Fruit fly (Drosophila melanogaster): ENCODE data around the gene CG6184.

The CG6184 gene

DNA sequence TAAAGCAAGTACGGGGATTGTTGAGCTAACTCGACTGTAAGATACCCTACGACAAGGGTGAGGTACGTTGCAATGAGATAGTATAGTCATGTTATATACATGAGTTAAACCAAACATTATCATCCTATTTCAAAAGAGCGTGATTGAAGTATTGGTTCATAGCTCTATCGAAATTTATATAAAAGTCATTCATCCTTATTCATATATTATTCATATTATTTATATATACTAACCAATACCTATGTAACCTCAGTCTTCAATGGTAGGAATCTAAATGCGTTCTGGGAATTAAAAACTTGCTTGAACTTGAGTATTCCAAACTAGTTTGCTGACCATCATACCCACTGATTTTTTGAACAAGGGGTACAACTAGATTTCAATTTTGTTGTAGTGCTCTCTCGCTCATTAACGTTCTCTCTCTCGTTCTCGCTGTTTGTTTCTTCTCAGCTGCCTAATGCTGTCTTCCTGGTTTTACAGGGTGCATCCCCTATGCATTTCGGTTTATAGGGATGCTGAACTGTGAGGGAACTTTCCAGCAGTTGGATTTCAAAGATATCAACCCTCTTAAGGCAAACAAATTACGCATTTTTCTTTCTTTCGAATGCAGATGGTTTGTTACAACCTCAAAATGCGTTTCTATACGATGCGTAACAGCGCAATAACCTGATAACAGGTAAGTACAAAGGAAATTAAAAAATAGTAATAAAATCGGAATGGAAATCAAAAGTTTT is 29.7 kb downstream of the CG6184 start (continued):
- TF ChIP-seq E2f2 (GFP tag; IDR thresholded peaks at IDR 0.05) (peak; percentile 9; the same call in 1 of the 2 replicates), Myb (GFP tag; optimal IDR thresholded peaks at IDR 0.05) (no peak), CG32772 (GFP tag; IDR thresholded peaks at IDR 0.05) (no peak), NK7.1 (GFP tag; optimal IDR thresholded peaks at IDR 0.05) (no peak), schlank (tag; optimal IDR thresholded peaks at IDR 0.05) (no peak), CG15696 (tag; optimal IDR thresholded peaks at IDR 0.05) (peak; percentile 31), CG4360 (GFP tag; IDR thresholded peaks at IDR 0.05) (no peak), CG1832 (GFP tag; optimal IDR thresholded peaks at IDR 0.05) (peak; percentile 29), Mes4 (GFP tag; optimal IDR thresholded peaks at IDR 0.05) (no peak), CG12299 (tag; optimal IDR thresholded peaks at IDR 0.05) (no peak), sim (GFP tag; IDR thresholded peaks at IDR 0.05) (no peak), HHEX (GFP tag; optimal IDR thresholded peaks at IDR 0.05) (peak; percentile 77), Side (GFP tag; optimal IDR thresholded peaks at IDR 0.05) (no peak), CG2199 (GFP tag; IDR thresholded peaks at IDR 0.05) (peak; percentile 75; the same call in 1 of the 3 replicates), grn (GFP tag; optimal IDR thresholded peaks at IDR 0.05) (no peak), CG31441 (GFP tag; IDR thresholded peaks at IDR 0.05) (peak; percentile 63), sug (tag; optimal IDR thresholded peaks at IDR 0.05) (no peak), CG13775 (GFP tag; optimal IDR thresholded peaks at IDR 0.05) (peak; percentile 29), nerfin-2 (GFP tag; IDR thresholded peaks at IDR 0.05; ENCODE audit: partially characterized antibody) (no peak), Lpt (GFP tag; optimal IDR thresholded peaks at IDR 0.05) (no peak), gro (GFP tag; optimal IDR thresholded peaks at IDR 0.05) (no peak), CG3726 (GFP tag; IDR thresholded peaks at IDR 0.05) (no peak), dmrt99B (tag; optimal IDR thresholded peaks at IDR 0.05) (peak; percentile 72), Dll (GFP tag; IDR thresholded peaks at IDR 0.05; ENCODE audit: partially characterized antibody) (no peak), CG7357 (GFP tag; IDR thresholded peaks at IDR 0.05) (no peak), Dek (tag; optimal IDR thresholded peaks at IDR 0.05) (no peak), bigmax (GFP tag; optimal IDR thresholded peaks at IDR 0.05) (no peak), CG12071 (GFP tag; optimal IDR thresholded peaks at IDR 0.05) (peak; percentile 34), maf-S (GFP tag; optimal IDR thresholded peaks at IDR 0.05) (no peak), CG17361 (GFP tag; IDR thresholded peaks at IDR 0.05) (peak; percentile 87), B-H1 (GFP tag; IDR thresholded peaks at IDR 0.05) (no peak), CG42726 (GFP tag; IDR thresholded peaks at IDR 0.05; ENCODE audit: partially characterized antibody) (no peak), inv (GFP tag; IDR thresholded peaks at IDR 0.05; ENCODE audit: partially characterized antibody) (no peak), CG15073 (GFP tag; optimal IDR thresholded peaks at IDR 0.05) (no peak), fu2 (GFP tag; optimal IDR thresholded peaks at IDR 0.05) (no peak), Ets97D (GFP tag; optimal IDR thresholded peaks at IDR 0.05) (no peak), hkb (optimal IDR thresholded peaks at IDR 0.05) (no peak), hkb (GFP tag; IDR thresholded peaks at IDR 0.05) (peak; percentile 42; the same call in 1 of the 2 replicates), NFAT (GFP tag; IDR thresholded peaks at IDR 0.05) (no peak), Sry-β (GFP tag; optimal IDR thresholded peaks at IDR 0.05) (no peak), hbn (GFP tag; IDR thresholded peaks at IDR 0.05; ENCODE audit: partially characterized antibody) (no peak), ham (GFP tag; IDR thresholded peaks at IDR 0.05) (no peak), Ravus (GFP tag; IDR thresholded peaks at IDR 0.05) (no peak), CG18011 (GFP tag; optimal IDR thresholded peaks at IDR 0.05) (no peak), Doc3 (GFP tag; IDR thresholded peaks at IDR 0.05; ENCODE audit: partially characterized antibody) (no peak), CG9817 (tag; optimal IDR thresholded peaks at IDR 0.05) (no peak), CG6813 (GFP tag; optimal IDR thresholded peaks at IDR 0.05) (no peak), fd64A (GFP tag; optimal IDR thresholded peaks at IDR 0.05) (no peak), D19B (GFP tag; optimal IDR thresholded peaks at IDR 0.05) (peak; percentile 92), lov (optimal IDR thresholded peaks at IDR 0.05) (no peak), lov (GFP tag; IDR thresholded peaks at IDR 0.05) (no peak)
